Worm (Caenorhabditis elegans) whole organism, early embryonic: Measurements from ENCODE around the gene lab-2.

ENCODE experiments used
- B0310.2 ChIP-seq: sonication (generic microtip); optimal IDR thresholded peaks from 2 replicates; lab custom pipeline; 2016; ENCODE audit warnings: mild to moderate bottlenecking, missing genetic modification characterization, missing compliant biosample characterization
- aly-1 ChIP-seq: sonication (generic microtip); optimal IDR thresholded peaks from 2 replicates; lab custom pipeline; 2016; ENCODE audit warnings: missing genetic modification characterization, missing compliant biosample characterization
- ama-1 ChIP-seq: fragments of 150-350 bp; optimal IDR thresholded peaks from 2 replicates; lab custom pipeline; 2014
- ceh-13 ChIP-seq: fragments of 200-800 bp; sonication (Bioruptor generic); optimal IDR thresholded peaks from 2 replicates; lab custom pipeline; 2018; ENCODE audit warnings: mild to moderate bottlenecking, missing genetic modification characterization, missing compliant biosample characterization
- ceh-36 ChIP-seq: sonication (generic microtip); optimal IDR thresholded peaks from 2 replicates; lab custom pipeline; 2016; ENCODE audit warnings: missing genetic modification characterization, inconsistent platforms, missing compliant biosample characterization
- ets-7 ChIP-seq: sonication (generic microtip); optimal IDR thresholded peaks from 2 replicates; lab custom pipeline; 2016; ENCODE audit warnings: missing genotype, missing genetic modification characterization, missing compliant biosample characterization
- flt-1 ChIP-seq: fragments of 200-800 bp; sonication (Bioruptor generic); IDR thresholded peaks from 2 replicates; pipeline ENCODE4 v1.3.6; 2022; ENCODE audit warnings: missing genetic modification characterization, missing compliant biosample characterization
- hmbx-1 ChIP-seq: sonication (generic microtip); optimal IDR thresholded peaks from 2 replicates; lab custom pipeline; 2016; ENCODE audit warnings: mild to moderate bottlenecking, missing genetic modification characterization, missing compliant biosample characterization
- hnd-1 ChIP-seq: sonication (generic microtip); optimal IDR thresholded peaks from 2 replicates; lab custom pipeline; 2016; ENCODE audit warnings: missing genetic modification characterization, missing compliant biosample characterization
- scrt-1 ChIP-seq: fragments of 200-800 bp; sonication (Bioruptor generic); IDR thresholded peaks from 2 replicates; pipeline ENCODE4 v1.3.6; 2022; ENCODE audit warnings: missing genetic modification characterization, missing compliant biosample characterization
- sea-1 ChIP-seq: fragments of 200-800 bp; sonication (Bioruptor generic); conservative IDR thresholded peaks from 2 replicates; pipeline ENCODE4 v1.3.6; 2022; ENCODE audit warnings: missing genetic modification characterization, missing compliant biosample characterization
- tra-4 ChIP-seq: sonication (generic microtip); optimal IDR thresholded peaks from 2 replicates; lab custom pipeline; 2017; ENCODE audit warnings: missing genetic modification characterization, missing compliant biosample characterization

- TF ChIP-seq ets-7, result no peak
- TF ChIP-seq B0310.2 (tag; lab: Kevin White, UChicago), result no peak
- no peak for TF ChIP-seq hmbx-1 (tag; lab: Kevin White, UChicago)
- no peak for TF ChIP-seq ama-1
- TF ChIP-seq ceh-36 (tag; lab: Kevin White, UChicago), result no peak
- TF ChIP-seq scrt-1, result no peak
- no peak for TF ChIP-seq ceh-13
- TF ChIP-seq aly-1 (tag; lab: Kevin White, UChicago), result no peak
- no peak for TF ChIP-seq tra-4 (tag; lab: Kevin White, UChicago)
- TF ChIP-seq flt-1, result no peak
- no peak for TF ChIP-seq hnd-1
- no peak for TF ChIP-seq sea-1 (GFP tag; lab: Robert Waterston, UW)
These were observed 27.9 kb upstream of the lab-2 start, which contains the start of gene F08F8.10 for ce11 chrIII:7357356-7357755.
